Fruit fly (Drosophila melanogaster) Kc167 (cell line): ENCODE measurements around the gene DnaJ-1.

Source experiments
- h ChIP-seq: fragments of >200 bp; optimal IDR thresholded peaks from 3 replicates; lab custom pipeline; 2018; ENCODE audit warnings: missing external identifiers
- psq ChIP-seq: fragments of >200 bp; optimal IDR thresholded peaks from 2 replicates; lab custom pipeline; 2017; ENCODE audit warnings: missing external identifiers

dm6 chr3L:5793967-5794366, 42.0 kb upstream of the DnaJ-1 start, which contains the start of gene Bre1:
- TF ChIP-seq psq (lab: Kevin White, UChicago): no peak
- TF ChIP-seq h: no peak
